Worm (Caenorhabditis elegans) whole organism, mixed stage, embryonic: ENCODE results near the gene C46G7.2.

ENCODE experiments used
- blmp-1 ChIP-seq: fragments of 150-350 bp; optimal IDR thresholded peaks from 2 replicates; lab custom pipeline; 2014; ENCODE audit warnings: missing biosample characterization, missing genetic modification characterization
- cnd-1 ChIP-seq: fragments of 200-800 bp; sonication (Bioruptor generic); optimal IDR thresholded peaks from 2 replicates; lab custom pipeline; 2018; ENCODE audit warnings: mild to moderate bottlenecking, missing genetic modification characterization, missing compliant biosample characterization
- ham-2 ChIP-seq: fragments of 200-800 bp; sonication (Bioruptor generic); optimal IDR thresholded peaks from 2 replicates; lab custom pipeline; 2018; ENCODE audit warnings: mild to moderate bottlenecking, missing genetic modification characterization, missing compliant biosample characterization
- lin-13 ChIP-seq: fragments of 150-350 bp; optimal IDR thresholded peaks from 2 replicates; lab custom pipeline; 2014; ENCODE audit warnings: missing biosample characterization, missing genetic modification characterization
- mep-1 ChIP-seq: fragments of 150-350 bp; optimal IDR thresholded peaks from 2 replicates; lab custom pipeline; 2017; ENCODE audit warnings: missing biosample characterization, missing genetic modification reagents, missing genetic modification characterization, inconsistent platforms
- nhr-12 ChIP-seq: fragments of 150-350 bp; optimal IDR thresholded peaks from 2 replicates; lab custom pipeline; 2014; ENCODE audit warnings: missing biosample characterization, missing genetic modification characterization
- nhr-237 ChIP-seq: fragments of 150-350 bp; optimal IDR thresholded peaks from 2 replicates; lab custom pipeline; 2014; ENCODE audit warnings: missing biosample characterization, missing genetic modification characterization
- nhr-28 ChIP-seq: fragments of 150-350 bp; optimal IDR thresholded peaks from 2 replicates; lab custom pipeline; 2014; ENCODE audit warnings: missing biosample characterization, missing genetic modification characterization
- nhr-76 ChIP-seq: sonication (generic microtip); optimal IDR thresholded peaks from 2 replicates; lab custom pipeline; 2017; ENCODE audit warnings: missing biosample characterization, missing genetic modification characterization
- pha-4 ChIP-seq: fragments of 150-350 bp; optimal IDR thresholded peaks from 2 replicates; lab custom pipeline; 2018; ENCODE audit warnings: missing biosample characterization, missing genetic modification reagents, missing genetic modification characterization
- sem-2 ChIP-seq: fragments of 200-800 bp; sonication (Bioruptor generic); optimal IDR thresholded peaks from 2 replicates; lab custom pipeline; 2018; ENCODE audit warnings: mild to moderate bottlenecking, missing genetic modification characterization, missing compliant biosample characterization
- snpc-4 ChIP-seq: fragments of 150-350 bp; optimal IDR thresholded peaks from 2 replicates; lab custom pipeline; 2014; ENCODE audit warnings: missing biosample characterization, missing genetic modification characterization
- sptf-1 ChIP-seq: sonication (generic microtip); optimal IDR thresholded peaks from 2 replicates; lab custom pipeline; 2017; ENCODE audit warnings: mild to moderate bottlenecking, missing genetic modification characterization, moderate library complexity, missing compliant biosample characterization

DNA sequence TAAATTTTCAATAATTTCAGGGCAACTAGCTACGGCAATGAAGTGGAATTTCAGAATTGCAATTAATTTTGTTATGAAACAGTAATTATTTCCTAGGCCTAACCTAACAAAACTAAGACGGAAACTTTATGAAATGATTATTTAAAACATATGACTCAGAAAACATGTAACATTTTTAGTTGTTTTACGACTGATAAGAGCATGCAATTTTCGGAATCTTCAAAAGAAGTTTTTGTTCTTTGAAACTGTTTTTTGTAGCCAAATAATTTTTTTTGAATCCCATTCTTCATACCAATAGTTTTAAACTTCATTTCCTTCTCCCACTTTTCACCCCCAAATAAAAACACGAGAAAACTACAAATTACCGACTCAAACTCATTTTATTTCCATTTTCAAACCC is 34.1 kb downstream of the C46G7.2 start:
- TF ChIP-seq nhr-12 (no peak), blmp-1 (no peak), ham-2 (GFP tag; lab: Kevin White, UChicago) (no peak), nhr-237 (tag; lab: Kevin White, UChicago) (no peak), snpc-4 (no peak), mep-1 (no peak), pha-4 (no peak), sem-2 (GFP tag; lab: Kevin White, UChicago) (no peak), nhr-28 (tag; lab: Kevin White, UChicago) (no peak), cnd-1 (tag; lab: Kevin White, UChicago) (no peak), nhr-76 (tag; lab: Kevin White, UChicago) (no peak), lin-13 (no peak), sptf-1 (tag; lab: Kevin White, UChicago) (no peak)
